Fruit fly (Drosophila melanogaster) whole organism, prepupa: ENCODE data around the gene Kr-h1.

ENCODE experiments used
- Blimp-1 ChIP-seq: fragments of 200-800 bp; sonication (Bioruptor generic); optimal IDR thresholded peaks from 3 replicates; lab custom pipeline; 2017; ENCODE audit warnings: missing biosample characterization, missing genetic modification characterization, mild to moderate bottlenecking, moderate library complexity, missing genetic modification reagents
- CG10631 ChIP-seq: fragments of 200-800 bp; sonication (Bioruptor generic); optimal IDR thresholded peaks from 2 replicates; lab custom pipeline; 2016; ENCODE audit warnings: missing biosample characterization, missing genetic modification characterization
- CG10669 ChIP-seq: fragments of 200-800 bp; sonication (Bioruptor generic); optimal IDR thresholded peaks from 3 replicates; lab custom pipeline; 2018; ENCODE audit warnings: missing biosample characterization, mild to moderate bottlenecking, missing genetic modification characterization, moderate library complexity
- CG11294 ChIP-seq: fragments of 200-800 bp; sonication (Bioruptor generic); IDR thresholded peaks from 2 replicates; pipeline ENCODE4 v1.3.6; 2022; ENCODE audit warnings: missing biosample characterization, missing genetic modification characterization
- CG11762 ChIP-seq: fragments of 200-800 bp; sonication (Bioruptor generic); optimal IDR thresholded peaks from 3 replicates; lab custom pipeline; 2016; ENCODE audit warnings: missing biosample characterization, missing genetic modification characterization; ENCODE audit not compliant: insufficient read depth
- CG15336 ChIP-seq: fragments of 200-800 bp; sonication (Bioruptor generic); IDR thresholded peaks from 2 replicates; pipeline ENCODE4 v1.3.6; 2022; ENCODE audit warnings: missing biosample characterization, missing genetic modification characterization
- CG16779 ChIP-seq: fragments of 200-800 bp; sonication (Bioruptor generic); optimal IDR thresholded peaks from 3 replicates; lab custom pipeline; 2017; ENCODE audit warnings: missing biosample characterization, mild to moderate bottlenecking, missing genetic modification characterization
- CG3032 ChIP-seq: fragments of 200-800 bp; optimal IDR thresholded peaks from 2 replicates; lab custom pipeline; 2019; ENCODE audit warnings: missing biosample characterization, mild to moderate bottlenecking, missing genetic modification characterization, moderate library complexity
- CG31627 ChIP-seq: fragments of 200-800 bp; sonication (Bioruptor generic); optimal IDR thresholded peaks from 3 replicates; lab custom pipeline; 2016; ENCODE audit warnings: missing biosample characterization, missing genetic modification characterization
- CG3919 ChIP-seq: fragments of 200-800 bp; sonication (Bioruptor generic); optimal IDR thresholded peaks from 3 replicates; lab custom pipeline; 2016; ENCODE audit warnings: missing biosample characterization, missing genetic modification characterization
- CG4318 ChIP-seq: fragments of 200-800 bp; sonication (Bioruptor generic); optimal IDR thresholded peaks from 3 replicates; lab custom pipeline; 2017; ENCODE audit warnings: missing biosample characterization, mild to moderate bottlenecking, missing genetic modification characterization
- CG6163 ChIP-seq: fragments of 200-800 bp; sonication (Bioruptor generic); IDR thresholded peaks from 3 replicates; pipeline ENCODE4 v1.3.6; 2022; ENCODE audit warnings: missing biosample characterization, missing genetic modification characterization
- CG6276 ChIP-seq: fragments of 200-800 bp; sonication (Bioruptor generic); optimal IDR thresholded peaks from 2 replicates; lab custom pipeline; 2017; ENCODE audit warnings: missing biosample characterization, mild to moderate bottlenecking, missing genetic modification characterization
- CG6792 ChIP-seq: fragments of 200-800 bp; sonication (Bioruptor generic); optimal IDR thresholded peaks from 3 replicates; lab custom pipeline; 2016; ENCODE audit warnings: missing biosample characterization, missing genetic modification characterization
- CG6808 ChIP-seq: fragments of 200-800 bp; sonication (Bioruptor generic); optimal IDR thresholded peaks from 3 replicates; lab custom pipeline; 2017; ENCODE audit warnings: missing biosample characterization, missing genetic modification characterization, mild to moderate bottlenecking, moderate library complexity, missing genetic modification reagents
- CG6854 ChIP-seq: fragments of 200-800 bp; sonication (Bioruptor generic); optimal IDR thresholded peaks from 2 replicates; lab custom pipeline; 2017; ENCODE audit warnings: missing biosample characterization, mild to moderate bottlenecking, missing genetic modification characterization
- CG7368 ChIP-seq: fragments of 200-800 bp; sonication (Bioruptor generic); optimal IDR thresholded peaks from 3 replicates; lab custom pipeline; 2016; ENCODE audit warnings: missing biosample characterization, missing genetic modification characterization
- CG8319 ChIP-seq: fragments of 200-800 bp; sonication (Bioruptor generic); optimal IDR thresholded peaks from 3 replicates; lab custom pipeline; 2016; ENCODE audit warnings: missing biosample characterization, missing genetic modification characterization
- CG8632 ChIP-seq: fragments of 200-800 bp; sonication (Bioruptor generic); optimal IDR thresholded peaks from 3 replicates; lab custom pipeline; 2016; ENCODE audit warnings: missing biosample characterization, missing genetic modification characterization
- CG9139 ChIP-seq: fragments of 200-800 bp; sonication (Bioruptor generic); optimal IDR thresholded peaks from 3 replicates; lab custom pipeline; 2017; ENCODE audit warnings: missing biosample characterization, mild to moderate bottlenecking, missing genetic modification characterization
- Eip75B ChIP-seq: fragments of 200-800 bp; sonication (Bioruptor generic); optimal IDR thresholded peaks from 3 replicates; lab custom pipeline; 2016; ENCODE audit warnings: missing biosample characterization, missing genetic modification characterization
- Ets96B ChIP-seq: fragments of 200-800 bp; optimal IDR thresholded peaks from 2 replicates; lab custom pipeline; 2019; ENCODE audit warnings: missing biosample characterization, mild to moderate bottlenecking, missing genetic modification characterization, moderate library complexity
- Hr38 ChIP-seq: sonication (Bioruptor generic); optimal IDR thresholded peaks from 2 replicates; lab custom pipeline; 2016; ENCODE audit warnings: missing biosample characterization, missing genetic modification characterization
- Hr39 ChIP-seq: fragments of 200-800 bp; sonication (Bioruptor generic); optimal IDR thresholded peaks from 2 replicates; lab custom pipeline; 2016; ENCODE audit warnings: missing biosample characterization, missing genetic modification characterization
- Hr4 ChIP-seq: fragments of 200-800 bp; sonication (Bioruptor generic); optimal IDR thresholded peaks from 3 replicates; lab custom pipeline; 2016; ENCODE audit warnings: missing biosample characterization, missing genetic modification characterization
- Lpt ChIP-seq: fragments of 200-800 bp; sonication (Bioruptor generic); optimal IDR thresholded peaks from 3 replicates; lab custom pipeline; 2016; ENCODE audit warnings: missing biosample characterization, missing genetic modification characterization
- Met ChIP-seq: fragments of 200-800 bp; sonication (Bioruptor generic); optimal IDR thresholded peaks from 3 replicates; lab custom pipeline; 2016; ENCODE audit warnings: missing biosample characterization, missing genetic modification characterization
- Smox ChIP-seq: fragments of 200-800 bp; sonication (Bioruptor generic); optimal IDR thresholded peaks from 3 replicates; lab custom pipeline; 2016; ENCODE audit warnings: missing biosample characterization, missing genetic modification characterization
- Sox102F ChIP-seq: fragments of 200-800 bp; sonication (Bioruptor generic); optimal IDR thresholded peaks from 2 replicates; lab custom pipeline; 2016; ENCODE audit warnings: missing biosample characterization, mild to moderate bottlenecking, missing genetic modification characterization
- Sox14 ChIP-seq: fragments of 200-800 bp; sonication (Bioruptor generic); optimal IDR thresholded peaks from 3 replicates; lab custom pipeline; 2016; ENCODE audit warnings: missing biosample characterization, missing genetic modification characterization
- Sox15 ChIP-seq: fragments of 200-800 bp; sonication (Bioruptor generic); optimal IDR thresholded peaks from 3 replicates; lab custom pipeline; 2016; ENCODE audit warnings: missing biosample characterization, missing genetic modification characterization
- acj6 ChIP-seq: fragments of 200-800 bp; sonication (Bioruptor generic); optimal IDR thresholded peaks from 3 replicates; lab custom pipeline; 2016; ENCODE audit warnings: missing biosample characterization, missing genetic modification characterization
- cyc ChIP-seq: fragments of 200-800 bp; sonication (Bioruptor generic); optimal IDR thresholded peaks from 3 replicates; lab custom pipeline; 2016; ENCODE audit warnings: missing biosample characterization, missing genetic modification characterization
- dac ChIP-seq: fragments of 200-800 bp; sonication (Bioruptor generic); optimal IDR thresholded peaks from 2 replicates; lab custom pipeline; 2017; ENCODE audit warnings: missing biosample characterization, mild to moderate bottlenecking, missing genetic modification characterization
- dsx ChIP-seq: fragments of 200-800 bp; optimal IDR thresholded peaks from 3 replicates; lab custom pipeline; 2019; ENCODE audit warnings: missing biosample characterization, mild to moderate bottlenecking, missing genetic modification characterization, moderate library complexity; ENCODE audit not compliant: poor library complexity, severe bottlenecking
- eg ChIP-seq: fragments of 200-800 bp; sonication (Bioruptor generic); IDR thresholded peaks from 3 replicates; pipeline ENCODE4 v1.3.6; 2022; ENCODE audit warnings: missing biosample characterization, missing genetic modification characterization
- esn ChIP-seq: fragments of 200-800 bp; sonication (Bioruptor generic); optimal IDR thresholded peaks from 2 replicates; lab custom pipeline; 2016; ENCODE audit warnings: missing biosample characterization, mild to moderate bottlenecking, missing genetic modification characterization, moderate library complexity
- fkh ChIP-seq: fragments of 200-800 bp; sonication (Bioruptor generic); optimal IDR thresholded peaks from 3 replicates; lab custom pipeline; 2017; ENCODE audit warnings: missing biosample characterization, mild to moderate bottlenecking, missing genetic modification characterization, moderate library complexity
- lz ChIP-seq: fragments of 200-800 bp; sonication (Bioruptor generic); optimal IDR thresholded peaks from 3 replicates; lab custom pipeline; 2016; ENCODE audit warnings: missing biosample characterization, missing genetic modification characterization
- net ChIP-seq: fragments of 200-800 bp; sonication (Bioruptor generic); optimal IDR thresholded peaks from 3 replicates; lab custom pipeline; 2016; ENCODE audit warnings: missing biosample characterization, missing genetic modification characterization
- pdm3 ChIP-seq: fragments of 200-800 bp; sonication (Bioruptor generic); optimal IDR thresholded peaks from 3 replicates; lab custom pipeline; 2016; ENCODE audit warnings: missing biosample characterization, missing genetic modification characterization
- salr ChIP-seq, 2 experiments: fragments of 200-800 bp; sonication (Bioruptor generic); optimal IDR thresholded peaks; 3 replicates each; lab custom pipeline; 2016 to 2018; ENCODE audit warnings: missing biosample characterization in 2 of 2, missing genetic modification characterization in 2 of 2, mild to moderate bottlenecking in 1 of 2
- spab ChIP-seq: fragments of 200-800 bp; sonication (Bioruptor generic); optimal IDR thresholded peaks from 2 replicates; lab custom pipeline; 2017; ENCODE audit warnings: missing biosample characterization, mild to moderate bottlenecking, missing genetic modification characterization, missing genetic modification reagents
- ss ChIP-seq, 2 experiments: fragments of 200-800 bp; sonication (Bioruptor generic); optimal IDR thresholded peaks; 2 replicates in 1 of 2; 3 replicates in 1 of 2; lab custom pipeline; 2017 to 2018; ENCODE audit warnings: mild to moderate bottlenecking in 2 of 2, missing biosample characterization in 2 of 2, missing genetic modification characterization in 2 of 2, moderate library complexity in 1 of 2
- topi ChIP-seq: fragments of 200-800 bp; sonication (Bioruptor generic); optimal IDR thresholded peaks from 3 replicates; lab custom pipeline; 2016; ENCODE audit warnings: missing biosample characterization, missing genetic modification characterization

Gene Kr-h1

DNA sequence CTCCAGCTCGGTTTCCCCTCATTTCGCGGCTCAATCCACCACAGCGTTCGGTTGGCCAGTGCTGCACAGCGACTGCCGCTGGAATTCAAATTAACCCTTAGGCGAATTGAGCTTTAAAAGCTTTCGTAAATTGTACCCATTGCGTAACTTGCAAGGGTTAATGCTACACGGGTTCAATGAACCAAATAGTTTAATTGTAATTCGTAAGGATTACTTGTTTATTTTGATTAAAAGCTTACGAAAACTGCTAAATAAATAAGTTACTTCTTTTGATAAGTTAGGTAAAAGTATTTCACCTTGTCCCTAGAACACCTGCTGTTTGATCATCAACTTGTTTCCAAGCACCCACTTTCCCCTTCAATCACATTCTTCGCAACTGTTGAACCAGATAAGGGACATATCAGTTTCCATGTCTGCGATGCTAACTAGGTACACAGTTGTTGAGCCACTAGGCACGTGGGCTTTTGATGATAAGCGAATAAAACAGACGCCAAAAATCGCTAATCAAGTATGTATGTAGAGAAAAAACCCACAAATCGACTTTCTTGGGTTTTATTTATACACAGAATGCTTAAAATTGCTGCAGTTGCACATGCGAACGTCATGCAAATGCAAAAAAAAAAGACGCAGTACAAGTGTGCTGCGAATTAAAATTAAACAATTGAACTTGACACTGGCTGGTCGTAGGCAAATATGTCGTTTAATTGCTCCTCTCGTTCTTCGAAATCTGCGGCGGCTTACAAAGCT is 36.3 kb upstream of the Kr-h1 start, which contains the start of gene Pfas (continued):
- no peak for TF ChIP-seq CG11762 (GFP tag; lab: Kevin White, UChicago)
- TF ChIP-seq Lpt (GFP tag; lab: Kevin White, UChicago), result peak; percentile 8
- peak; percentile 76 for TF ChIP-seq CG6808 (GFP tag; lab: Kevin White, UChicago)
- peak; percentile 70 for TF ChIP-seq lz (GFP tag; lab: Kevin White, UChicago)
- peak; percentile 63 for TF ChIP-seq CG31627 (GFP tag; lab: Kevin White, UChicago)
- TF ChIP-seq salr (GFP tag; optimal IDR thresholded peaks at IDR 0.05; lab: Kevin White, UChicago), result no peak
- peak; percentile 51 for TF ChIP-seq net (GFP tag; lab: Kevin White, UChicago)
- no peak for TF ChIP-seq CG4318
- TF ChIP-seq CG6163 (GFP tag; lab: Robert Waterston, UW), result peak; percentile 52; the same call in 2 of the 3 replicates
- TF ChIP-seq CG15336 (GFP tag; lab: Robert Waterston, UW), result 0 out of 2 replicates have a peak, but pooled peaks have one; percentile 33
- TF ChIP-seq cyc, result peak; percentile 52
- peak; percentile 57 for TF ChIP-seq Hr39 (GFP tag; lab: Kevin White, UChicago)
- peak; percentile 26 for TF ChIP-seq CG6854 (GFP tag; lab: Kevin White, UChicago)
- TF ChIP-seq CG10631 (GFP tag; lab: Kevin White, UChicago), result no peak
- TF ChIP-seq CG6792 (GFP tag; lab: Kevin White, UChicago), result peak; percentile 60
- TF ChIP-seq Sox102F (GFP tag; lab: Kevin White, UChicago), result peak; percentile 71
- TF ChIP-seq pdm3 (GFP tag; lab: Kevin White, UChicago), result no peak
- TF ChIP-seq topi (GFP tag; lab: Kevin White, UChicago), result peak; percentile 67
- peak in 1 of 2 experiments; percentile 43 for TF ChIP-seq ss (GFP tag; optimal IDR thresholded peaks at IDR 0.05; lab: Kevin White, UChicago)
- no peak for TF ChIP-seq Smox
- no peak for TF ChIP-seq spab (GFP tag; lab: Kevin White, UChicago)
- TF ChIP-seq CG10669 (GFP tag; lab: Kevin White, UChicago), result no peak
- TF ChIP-seq CG6276 (GFP tag; lab: Kevin White, UChicago), result no peak
- TF ChIP-seq Eip75B (GFP tag; lab: Kevin White, UChicago), result peak; percentile 58
- no peak for TF ChIP-seq CG9139 (GFP tag; lab: Kevin White, UChicago)
- peak; percentile 66 for TF ChIP-seq CG3919 (GFP tag; lab: Kevin White, UChicago)
- TF ChIP-seq Met (GFP tag; lab: Kevin White, UChicago), result no peak
- TF ChIP-seq Sox14 (GFP tag; lab: Kevin White, UChicago), result peak; percentile 65
- no peak for TF ChIP-seq Hr38 (GFP tag; lab: Kevin White, UChicago)
- no peak for TF ChIP-seq Sox15 (GFP tag; lab: Kevin White, UChicago)
- no peak for TF ChIP-seq CG8319 (GFP tag; lab: Kevin White, UChicago)
- peak; percentile 1 for TF ChIP-seq CG8632
- no peak for TF ChIP-seq dac
- no peak for TF ChIP-seq dsx
- TF ChIP-seq eg (GFP tag; lab: Robert Waterston, UW), result peak; percentile 49; the same call in 2 of the 3 replicates
- TF ChIP-seq CG3032, result peak; percentile 59
- no peak for TF ChIP-seq CG16779 (tag; lab: Kevin White, UChicago)
- TF ChIP-seq Ets96B (tag; lab: Kevin White, UChicago), result peak; percentile 29
- TF ChIP-seq, all 60 proteins: peak for 35

DNA sequence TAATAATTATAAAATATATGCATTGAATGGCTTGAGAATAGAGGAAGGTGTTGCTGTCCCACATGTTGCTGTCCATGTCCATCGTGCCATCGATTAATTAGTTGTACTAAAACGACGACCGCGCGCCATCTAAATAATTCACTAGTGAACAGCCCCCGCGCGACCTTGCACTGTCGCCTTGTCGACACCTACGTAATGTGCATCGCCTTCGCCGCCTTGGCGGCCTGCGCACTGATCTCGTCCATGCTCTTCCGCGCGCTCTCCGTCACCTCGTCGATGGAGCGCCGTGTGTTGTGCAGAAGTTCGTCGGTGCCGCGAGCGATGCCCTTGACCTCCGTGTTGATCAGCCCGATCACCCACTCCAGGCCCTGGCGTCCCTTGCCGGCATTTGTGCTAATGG is 35.5 kb upstream of the Kr-h1 start:
- TF ChIP-seq CG7368 (GFP tag; lab: Kevin White, UChicago), result no peak
- TF ChIP-seq CG9139 (GFP tag; lab: Kevin White, UChicago), result no peak
- TF ChIP-seq ss (GFP tag; optimal IDR thresholded peaks at IDR 0.05; lab: Kevin White, UChicago), result no peak
- TF ChIP-seq CG11294 (GFP tag; lab: Robert Waterston, UW), result no peak
- no peak for TF ChIP-seq Hr4 (GFP tag; lab: Kevin White, UChicago)
- TF ChIP-seq Eip75B (GFP tag; lab: Kevin White, UChicago), result no peak
- no peak for TF ChIP-seq Ets96B (tag; lab: Kevin White, UChicago)
- TF ChIP-seq acj6 (GFP tag; lab: Kevin White, UChicago), result no peak
- TF ChIP-seq Blimp-1 (GFP tag; lab: Kevin White, UChicago), result no peak
- TF ChIP-seq Sox14 (GFP tag; lab: Kevin White, UChicago), result no peak
- TF ChIP-seq CG8319 (GFP tag; lab: Kevin White, UChicago), result no peak
- no peak for TF ChIP-seq dsx
- TF ChIP-seq esn (GFP tag; lab: Kevin White, UChicago), result no peak
- TF ChIP-seq CG3032, result no peak
- TF ChIP-seq CG6276 (GFP tag; lab: Kevin White, UChicago), result no peak
- no peak for TF ChIP-seq fkh
- no peak for TF ChIP-seq Smox
- no peak for TF ChIP-seq CG15336 (GFP tag; lab: Robert Waterston, UW)
